Fruit fly (Drosophila melanogaster): ENCODE measurements around the gene crb.
A peak's percentile ranks its signal among the peaks of the same experiment; 100 is the strongest.

crb gene

dm6 chr3R:24333182-24333808 lies 38.4 kb downstream of the crb start, which contains the start of the genes Rrp5 and Dis3:
Gene Rrp5 (minus strand): TSS chr3R:24333316.
Gene Dis3 (plus strand): TSS chr3R:24333433.
- TF ChIP-seq eg (GFP tag; IDR thresholded peaks at IDR 0.05) (0 out of 3 replicates have a peak, but pooled peaks have one; percentile 12), CG1621 (tag; optimal IDR thresholded peaks at IDR 0.05) (peak; percentile 93), Eip93F (GFP tag; optimal IDR thresholded peaks at IDR 0.05) (no peak)

dm6 chr3R:24336622-24337021 lies 41.7 kb downstream of the crb start, which contains the start of gene CG6432:
Gene CG6432 (plus strand): TSS chr3R:24336922.
- no peak for TF ChIP-seq CG1621 (tag; optimal IDR thresholded peaks at IDR 0.05)

- TF ChIP-seq Ets21C (GFP tag; optimal IDR thresholded peaks at IDR 0.05) (no peak), topi (GFP tag; optimal IDR thresholded peaks at IDR 0.05) (no peak), pdm3 (GFP tag; optimal IDR thresholded peaks at IDR 0.05) (no peak), dac (GFP tag; optimal IDR thresholded peaks at IDR 0.05) (no peak), CG7368 (GFP tag; optimal IDR thresholded peaks at IDR 0.05) (no peak), CG16779 (tag; optimal IDR thresholded peaks at IDR 0.05) (no peak), CG8632 (GFP tag; optimal IDR thresholded peaks at IDR 0.05) (no peak), Hr38 (GFP tag; optimal IDR thresholded peaks at IDR 0.05) (no peak), Eip75B (GFP tag; optimal IDR thresholded peaks at IDR 0.05) (no peak), vri (GFP tag; optimal IDR thresholded peaks at IDR 0.05) (no peak), CG1621 (tag; optimal IDR thresholded peaks at IDR 0.05) (no peak), CG10669 (GFP tag; optimal IDR thresholded peaks at IDR 0.05) (no peak), Sox15 (GFP tag; optimal IDR thresholded peaks at IDR 0.05) (no peak), CG6163 (GFP tag; IDR thresholded peaks at IDR 0.05) (no peak)
Measured at dm6 chr3R:24341251-24341650, 46.4 kb downstream of the crb start, which contains the start of gene Ms. Gene Ms (plus strand): TSS chr3R:24341551.

dm6 chr3R:24348420-24349190 lies 53.7 kb downstream of the crb start, which contains the start of the genes CG5746 and CG6454:
Gene CG5746 (minus strand): TSS chr3R:24348791.
Gene CG6454 (plus strand): TSS chr3R:24349182.
- TF ChIP-seq Sox15 (GFP tag; optimal IDR thresholded peaks at IDR 0.05): peak; percentile 47
- TF ChIP-seq CG31627 (GFP tag; optimal IDR thresholded peaks at IDR 0.05): peak; percentile 79
- TF ChIP-seq esn (GFP tag; optimal IDR thresholded peaks at IDR 0.05): peak; percentile 76
- TF ChIP-seq lz (GFP tag; optimal IDR thresholded peaks at IDR 0.05): peak; percentile 75
- TF ChIP-seq net (GFP tag; optimal IDR thresholded peaks at IDR 0.05): no peak
- TF ChIP-seq CG8632 (GFP tag; optimal IDR thresholded peaks at IDR 0.05): no peak
- TF ChIP-seq CG11902 (GFP tag; optimal IDR thresholded peaks at IDR 0.05): peak; percentile 44
- TF ChIP-seq CG11294 (GFP tag; IDR thresholded peaks at IDR 0.05): peak; percentile 18; the same call in 1 of the 2 replicates
- peak; percentile 61 for TF ChIP-seq cyc (GFP tag; optimal IDR thresholded peaks at IDR 0.05)
- TF ChIP-seq Gug (GFP tag; IDR thresholded peaks at IDR 0.05): 0 out of 2 replicates have a peak, but pooled peaks have one; percentile 9

dm6 chr3R:24353448-24353847 lies 58.6 kb downstream of the crb start:
- TF ChIP-seq CG4318 (GFP tag; optimal IDR thresholded peaks at IDR 0.05): no peak

- TF ChIP-seq CG8119 (GFP tag; IDR thresholded peaks at IDR 0.05) (no peak), CG9139 (GFP tag; optimal IDR thresholded peaks at IDR 0.05) (no peak), pdm3 (GFP tag; optimal IDR thresholded peaks at IDR 0.05) (no peak), CG6808 (GFP tag; optimal IDR thresholded peaks at IDR 0.05) (no peak)
Measured at dm6 chr3R:24357698-24358097, 62.8 kb downstream of the crb start, which contains the start of gene Golgin84. Gene Golgin84 (minus strand): TSS chr3R:24357938.

Data from whole organism, prepupa.